Fruit fly (Drosophila melanogaster) whole organism, embryonic: ENCODE results near the gene rictor.

Source experiments
- B-H1 ChIP-seq: fragments of 200-800 bp; sonication (Bioruptor generic); IDR thresholded peaks from 3 replicates; pipeline ENCODE4 v1.3.6; 2022; ENCODE audit warnings: missing biosample characterization, missing genetic modification characterization
- CG10147 ChIP-seq: fragments of 200-800 bp; sonication (Bioruptor generic); optimal IDR thresholded peaks from 2 replicates; lab custom pipeline; 2019; ENCODE audit warnings: missing biosample characterization, mild to moderate bottlenecking, missing genetic modification characterization, moderate library complexity
- CG10321 ChIP-seq: fragments of 200-800 bp; sonication (Bioruptor generic); IDR thresholded peaks from 2 replicates; pipeline ENCODE4 v1.3.6; 2022; ENCODE audit warnings: missing biosample characterization, missing genetic modification characterization
- CG10366 ChIP-seq: fragments of 200-800 bp; sonication (Bioruptor generic); IDR thresholded peaks from 2 replicates; pipeline ENCODE4 v1.3.6; 2022; ENCODE audit warnings: missing biosample characterization, missing genetic modification characterization
- CG10431 ChIP-seq: fragments of 200-800 bp; sonication (Bioruptor generic); optimal IDR thresholded peaks from 3 replicates; lab custom pipeline; 2018; ENCODE audit warnings: missing biosample characterization, mild to moderate bottlenecking, missing genetic modification characterization
- CG12391 ChIP-seq: fragments of 200-800 bp; sonication (Bioruptor generic); optimal IDR thresholded peaks from 3 replicates; lab custom pipeline; 2018; ENCODE audit warnings: missing biosample characterization, mild to moderate bottlenecking, missing genetic modification characterization, moderate library complexity
- CG15073 ChIP-seq: fragments of 200-800 bp; sonication (Bioruptor generic); optimal IDR thresholded peaks from 2 replicates; lab custom pipeline; 2016; ENCODE audit warnings: missing biosample characterization, missing genetic modification characterization
- CG15269 ChIP-seq: fragments of 200-800 bp; sonication (Bioruptor generic); optimal IDR thresholded peaks from 2 replicates; lab custom pipeline; 2018; ENCODE audit warnings: missing biosample characterization, mild to moderate bottlenecking, missing genetic modification characterization, moderate library complexity
- CG1529 ChIP-seq: fragments of 200-800 bp; sonication (Bioruptor generic); optimal IDR thresholded peaks from 3 replicates; lab custom pipeline; 2018; ENCODE audit warnings: missing biosample characterization, missing genetic modification characterization
- CG1832 ChIP-seq: fragments of 200-800 bp; sonication (Bioruptor generic); optimal IDR thresholded peaks from 2 replicates; lab custom pipeline; 2017; ENCODE audit warnings: missing biosample characterization, mild to moderate bottlenecking, missing genetic modification characterization, inconsistent platforms
- CG2116 ChIP-seq: fragments of 200-800 bp; sonication (Bioruptor generic); optimal IDR thresholded peaks from 3 replicates; lab custom pipeline; 2018; ENCODE audit warnings: missing biosample characterization, mild to moderate bottlenecking, missing genetic modification characterization
- CG33557 ChIP-seq: fragments of 200-800 bp; sonication (Bioruptor generic); optimal IDR thresholded peaks from 2 replicates; lab custom pipeline; 2019; ENCODE audit warnings: missing biosample characterization, mild to moderate bottlenecking, missing genetic modification characterization, moderate library complexity
- CG34224 ChIP-seq: fragments of 200-800 bp; sonication (Bioruptor generic); IDR thresholded peaks from 3 replicates; pipeline ENCODE4 v1.3.6; 2022; ENCODE audit warnings: missing biosample characterization, missing genetic modification characterization; ENCODE audit not compliant: partially characterized antibody
- CG42726 ChIP-seq: fragments of 200-800 bp; sonication (Bioruptor generic); IDR thresholded peaks from 2 replicates; pipeline ENCODE4 v1.3.6; 2022; ENCODE audit warnings: missing biosample characterization, missing genetic modification characterization; ENCODE audit not compliant: partially characterized antibody
- CG4404 ChIP-seq: fragments of 200-800 bp; sonication (Bioruptor generic); IDR thresholded peaks from 2 replicates; pipeline ENCODE4 v1.3.6; 2022; ENCODE audit warnings: missing biosample characterization, missing genetic modification characterization
- CG6175 ChIP-seq: fragments of 200-800 bp; sonication (Bioruptor generic); IDR thresholded peaks from 3 replicates; pipeline ENCODE4 v1.3.6; 2022; ENCODE audit warnings: missing biosample characterization, missing genetic modification characterization
- CG6683 ChIP-seq: fragments of 200-800 bp; sonication (Bioruptor generic); optimal IDR thresholded peaks from 2 replicates; lab custom pipeline; 2017; ENCODE audit warnings: missing biosample characterization, mild to moderate bottlenecking, missing genetic modification characterization, missing genetic modification reagents
- CG9727 ChIP-seq: fragments of 200-800 bp; sonication (Bioruptor generic); optimal IDR thresholded peaks from 3 replicates; lab custom pipeline; 2017; ENCODE audit warnings: missing biosample characterization, mild to moderate bottlenecking, missing genetic modification characterization
- D ChIP-seq, 2 experiments: fragments of 200-800 bp in 1 of 2; fragments of >200 bp in 1 of 2; sonication (Bioruptor generic) in 1 of 2; optimal IDR thresholded peaks; 2 replicates in 1 of 2; 3 replicates in 1 of 2; lab custom pipeline; 2017; ENCODE audit warnings: mild to moderate bottlenecking in 1 of 2, missing biosample characterization in 1 of 2, missing genetic modification characterization in 1 of 2, missing genetic modification reagents in 1 of 2
- Dad ChIP-seq: fragments of 200-800 bp; sonication (Bioruptor generic); optimal IDR thresholded peaks from 3 replicates; lab custom pipeline; 2016; ENCODE audit warnings: missing biosample characterization, missing genetic modification characterization
- Dbx ChIP-seq: fragments of 200-800 bp; sonication (Bioruptor generic); IDR thresholded peaks from 3 replicates; pipeline ENCODE4 v1.3.6; 2022; ENCODE audit warnings: missing biosample characterization, missing genetic modification characterization
- Dip3 ChIP-seq: fragments of 200-800 bp; sonication (Bioruptor generic); optimal IDR thresholded peaks from 3 replicates; lab custom pipeline; 2016; ENCODE audit warnings: missing biosample characterization, missing genetic modification characterization
- Doc2 ChIP-seq: fragments of 200-800 bp; sonication (Bioruptor generic); IDR thresholded peaks from 2 replicates; pipeline ENCODE4 v1.3.6; 2022; ENCODE audit warnings: missing biosample characterization, missing genetic modification characterization
- Eip74EF ChIP-seq, 2 experiments: fragments of 200-800 bp in 1 of 2; fragments of >200 bp in 1 of 2; sonication (Bioruptor generic) in 1 of 2; optimal IDR thresholded peaks; 2 replicates each; lab custom pipeline; 2017 to 2019; ENCODE audit warnings: missing biosample characterization in 2 of 2, missing genetic modification characterization in 2 of 2, mild to moderate bottlenecking in 1 of 2, moderate library complexity in 1 of 2
- GATAe ChIP-seq: fragments of 200-800 bp; sonication (Bioruptor generic); conservative IDR thresholded peaks from 2 replicates; pipeline ENCODE4 v1.3.6; 2022; ENCODE audit warnings: missing biosample characterization, missing genetic modification characterization
- HLH54F ChIP-seq: fragments of 200-800 bp; sonication (Bioruptor generic); optimal IDR thresholded peaks from 3 replicates; lab custom pipeline; 2016; ENCODE audit warnings: missing biosample characterization, missing genetic modification characterization
- Hmx ChIP-seq: fragments of 200-800 bp; sonication (Bioruptor generic); optimal IDR thresholded peaks from 2 replicates; lab custom pipeline; 2016; ENCODE audit warnings: missing biosample characterization, missing genetic modification characterization
- Meics ChIP-seq: fragments of 200-800 bp; sonication (Bioruptor generic); optimal IDR thresholded peaks from 2 replicates; lab custom pipeline; 2017; ENCODE audit warnings: missing biosample characterization, mild to moderate bottlenecking, missing genetic modification characterization
- Nf-YA ChIP-seq: fragments of 200-800 bp; sonication (Bioruptor generic); IDR thresholded peaks from 2 replicates; pipeline ENCODE4 v1.3.6; 2022; ENCODE audit warnings: missing biosample characterization, missing genetic modification characterization
- NfI ChIP-seq: fragments of 200-800 bp; sonication (Bioruptor generic); optimal IDR thresholded peaks from 3 replicates; lab custom pipeline; 2018; ENCODE audit warnings: missing biosample characterization, mild to moderate bottlenecking, missing genetic modification characterization, moderate library complexity
- Pdp1 ChIP-seq, 2 experiments: fragments of 200-800 bp; sonication (Bioruptor generic); optimal IDR thresholded peaks; 3 replicates each; lab custom pipeline; 2016; ENCODE audit warnings: missing biosample characterization in 2 of 2, missing genetic modification characterization in 2 of 2, mild to moderate bottlenecking in 1 of 2, moderate library complexity in 1 of 2
- Poxn ChIP-seq: fragments of 200-800 bp; sonication (Bioruptor generic); IDR thresholded peaks from 2 replicates; pipeline ENCODE4 v1.3.6; 2022; ENCODE audit warnings: missing biosample characterization, missing genetic modification characterization
- Sin3A ChIP-seq: fragments of >200 bp; optimal IDR thresholded peaks from 2 replicates; lab custom pipeline; 2018
- Stat92E ChIP-seq, 3 experiments: fragments of >200 bp in 2 of 3; fragments of 200-800 bp in 1 of 3; sonication (Bioruptor generic) in 1 of 3; optimal IDR thresholded peaks; 2 replicates each; lab custom pipeline; 2017 to 2019; ENCODE audit warnings: missing biosample characterization in 3 of 3, missing genetic modification characterization in 3 of 3, mild to moderate bottlenecking in 1 of 3, moderate library complexity in 1 of 3
- al ChIP-seq: fragments of 200-800 bp; sonication (Bioruptor generic); IDR thresholded peaks from 2 replicates; pipeline ENCODE4 v1.3.6; 2022; ENCODE audit warnings: missing biosample characterization, missing genetic modification characterization
- ase ChIP-seq: fragments of 200-800 bp; sonication (Bioruptor generic); IDR thresholded peaks from 3 replicates; pipeline ENCODE4 v1.3.6; 2022; ENCODE audit warnings: missing biosample characterization, missing genetic modification characterization
- cato ChIP-seq: fragments of 200-800 bp; sonication (Bioruptor generic); optimal IDR thresholded peaks from 2 replicates; lab custom pipeline; 2016; ENCODE audit warnings: missing biosample characterization, missing genetic modification characterization, borderline replicate concordance
- caup ChIP-seq: fragments of 200-800 bp; sonication (Bioruptor generic); optimal IDR thresholded peaks from 3 replicates; lab custom pipeline; 2017; ENCODE audit warnings: missing biosample characterization, mild to moderate bottlenecking, missing genetic modification characterization, moderate library complexity; ENCODE audit not compliant: severe bottlenecking
- ewg ChIP-seq: fragments of 200-800 bp; sonication (Bioruptor generic); optimal IDR thresholded peaks from 3 replicates; lab custom pipeline; 2017; ENCODE audit warnings: mild to moderate bottlenecking, missing biosample characterization, missing genetic modification reagents, missing genetic modification characterization
- gce ChIP-seq: fragments of 200-800 bp; sonication (Bioruptor generic); IDR thresholded peaks from 3 replicates; pipeline ENCODE4 v1.3.6; 2022; ENCODE audit warnings: missing biosample characterization, missing genetic modification characterization
- ham ChIP-seq: fragments of 200-800 bp; sonication (Bioruptor generic); IDR thresholded peaks from 2 replicates; pipeline ENCODE4 v1.3.6; 2022; ENCODE audit warnings: missing biosample characterization, missing genetic modification characterization
- lola ChIP-seq, 3 experiments: fragments of >200 bp in 2 of 3; fragments of 200-800 bp in 1 of 3; sonication (Bioruptor generic) in 1 of 3; optimal IDR thresholded peaks; 2 replicates each; lab custom pipeline; 2017 to 2019; ENCODE audit warnings: missing biosample characterization in 3 of 3, missing genetic modification characterization in 3 of 3, mild to moderate bottlenecking in 1 of 3, moderate library complexity in 1 of 3
- pan ChIP-seq, 4 experiments: fragments of >200 bp in 3 of 4; fragments of 200-800 bp in 1 of 4; sonication (Bioruptor generic) in 1 of 4; optimal IDR thresholded peaks in 3 of 4; IDR thresholded peaks in 1 of 4; 2 replicates each; pipeline versions ENCODE4 v1.3.6 to Lab custom; 2017 to 2022; ENCODE audit warnings: missing biosample characterization in 2 of 4, missing genetic modification characterization in 2 of 4, mixed read lengths in 1 of 4
- pho ChIP-seq: fragments of 200-800 bp; sonication (Bioruptor generic); optimal IDR thresholded peaks from 2 replicates; lab custom pipeline; 2016; ENCODE audit warnings: missing biosample characterization, missing genetic modification characterization
- slbo ChIP-seq: fragments of 200-800 bp; sonication (Bioruptor generic); IDR thresholded peaks from 2 replicates; pipeline ENCODE4 v1.3.6; 2022; ENCODE audit warnings: missing biosample characterization, missing genetic modification characterization
- tna ChIP-seq: fragments of 200-800 bp; sonication (Bioruptor generic); IDR thresholded peaks from 2 replicates; pipeline ENCODE4 v1.3.6; 2022; ENCODE audit warnings: missing biosample characterization, missing genetic modification characterization; ENCODE audit not compliant: partially characterized antibody
- toy ChIP-seq: fragments of 200-800 bp; sonication (Bioruptor generic); IDR thresholded peaks from 2 replicates; pipeline ENCODE4 v1.3.6; 2022; ENCODE audit warnings: missing biosample characterization, missing genetic modification characterization
- trh ChIP-seq: fragments of 200-800 bp; sonication (Bioruptor generic); optimal IDR thresholded peaks from 2 replicates; lab custom pipeline; 2016; ENCODE audit warnings: missing biosample characterization, missing genetic modification characterization
- tup ChIP-seq: fragments of 200-800 bp; sonication (Bioruptor generic); optimal IDR thresholded peaks from 2 replicates; lab custom pipeline; 2016; ENCODE audit warnings: missing biosample characterization, mild to moderate bottlenecking, missing genetic modification characterization, moderate library complexity
- twi ChIP-seq: fragments of 200-800 bp; optimal IDR thresholded peaks from 2 replicates; lab custom pipeline; 2019; ENCODE audit warnings: missing biosample characterization, mild to moderate bottlenecking, missing genetic modification characterization, moderate library complexity

rictor gene

dm6 chrX:19306531-19306930 is 45.5 kb upstream of the rictor start (continued):
- TF ChIP-seq cato (GFP tag; lab: Kevin White, UChicago) = no peak
- no peak for TF ChIP-seq Pdp1 (GFP tag; optimal IDR thresholded peaks at IDR 0.05; lab: Kevin White, UChicago)
- no peak for TF ChIP-seq tna (GFP tag; lab: Robert Waterston, UW)
- TF ChIP-seq NfI (GFP tag; lab: Kevin White, UChicago) = no peak
- TF ChIP-seq CG6175 (GFP tag; lab: Robert Waterston, UW) = no peak
- TF ChIP-seq B-H1 (GFP tag; lab: Robert Waterston, UW) = no peak
- TF ChIP-seq al = no peak
- no peak for TF ChIP-seq CG12391 (tag; lab: Kevin White, UChicago)
- no peak for TF ChIP-seq pan (optimal IDR thresholded peaks at IDR 0.05; lab: Kevin White, UChicago)
- TF ChIP-seq pan (GFP tag; optimal IDR thresholded peaks at IDR 0.05 in 1 of 2, IDR thresholded peaks at IDR 0.05 in 1 of 2) = no peak
- TF ChIP-seq Hmx (GFP tag; lab: Kevin White, UChicago) = no peak
- no peak for TF ChIP-seq ewg
- TF ChIP-seq CG10321 (GFP tag; lab: Robert Waterston, UW) = no peak
- TF ChIP-seq Dad (GFP tag; lab: Kevin White, UChicago) = no peak
- TF ChIP-seq Nf-YA (GFP tag; lab: Robert Waterston, UW) = no peak
- TF ChIP-seq Meics = peak; percentile 24
- TF ChIP-seq caup (GFP tag; lab: Kevin White, UChicago) = peak; percentile 32
- TF ChIP-seq pho (GFP tag; lab: Kevin White, UChicago) = no peak
- peak; percentile 63 for TF ChIP-seq CG15269
- no peak for TF ChIP-seq Eip74EF (GFP tag; optimal IDR thresholded peaks at IDR 0.05; lab: Kevin White, UChicago)
- TF ChIP-seq Stat92E (GFP tag; optimal IDR thresholded peaks at IDR 0.05; lab: Kevin White, UChicago) = no peak
- no peak for TF ChIP-seq CG42726 (GFP tag; lab: Robert Waterston, UW)
- TF ChIP-seq CG34224 (GFP tag; lab: Robert Waterston, UW) = no peak
- TF ChIP-seq Dbx (GFP tag; lab: Robert Waterston, UW) = no peak
- no peak for TF ChIP-seq HLH54F
- TF ChIP-seq CG33557 (GFP tag; lab: Kevin White, UChicago) = no peak
- no peak for TF ChIP-seq CG9727 (GFP tag; lab: Kevin White, UChicago)
- TF ChIP-seq twi (tag; lab: Kevin White, UChicago) = no peak
- TF ChIP-seq CG4404 (GFP tag; lab: Robert Waterston, UW) = no peak
- no peak for TF ChIP-seq CG10431 (GFP tag; lab: Kevin White, UChicago)
- TF ChIP-seq CG6683 (GFP tag; lab: Kevin White, UChicago) = no peak
- TF ChIP-seq Doc2 (GFP tag; lab: Robert Waterston, UW) = no peak
- no peak for TF ChIP-seq GATAe (GFP tag; lab: Robert Waterston, UW)
- no peak for TF ChIP-seq ham
- no peak for TF ChIP-seq lola (GFP tag; optimal IDR thresholded peaks at IDR 0.05; lab: Kevin White, UChicago)
- TF ChIP-seq CG1529 (GFP tag; lab: Kevin White, UChicago) = no peak
- TF ChIP-seq trh (GFP tag; lab: Kevin White, UChicago) = no peak
- TF ChIP-seq Sin3A = no peak
- no peak for TF ChIP-seq Poxn (GFP tag; lab: Robert Waterston, UW)
- TF ChIP-seq gce = no peak
- TF ChIP-seq CG10147 (GFP tag; lab: Kevin White, UChicago) = no peak
- TF ChIP-seq tup = no peak
- no peak for TF ChIP-seq CG10366 (GFP tag; lab: Robert Waterston, UW)
- no peak for TF ChIP-seq toy (GFP tag; lab: Robert Waterston, UW)
- no peak for TF ChIP-seq CG1832 (GFP tag; lab: Kevin White, UChicago)
- no peak for TF ChIP-seq ase (GFP tag; lab: Robert Waterston, UW)
- 0 out of 2 replicates have a peak, but pooled peaks have one; percentile 16 for TF ChIP-seq slbo (GFP tag; lab: Robert Waterston, UW)
- no peak for TF ChIP-seq CG2116
- TF ChIP-seq Dip3 (GFP tag; lab: Kevin White, UChicago) = no peak
- no peak for TF ChIP-seq CG15073 (GFP tag; lab: Kevin White, UChicago)
- TF ChIP-seq D (optimal IDR thresholded peaks at IDR 0.05; lab: Kevin White, UChicago) = no peak
- no peak for TF ChIP-seq D (GFP tag; optimal IDR thresholded peaks at IDR 0.05; lab: Kevin White, UChicago)
